Worm (Caenorhabditis elegans) whole organism, L3 larva: ENCODE results near the gene K09G1.1.

ENCODE experiments used
- R02D3.7 ChIP-seq: fragments of 150-350 bp; optimal IDR thresholded peaks from 2 replicates; lab custom pipeline; 2014; ENCODE audit warnings: missing biosample characterization, missing genetic modification characterization
- ZK546.5 ChIP-seq: sonication (generic microtip); optimal IDR thresholded peaks from 2 replicates; lab custom pipeline; 2017; ENCODE audit warnings: missing biosample characterization, missing genetic modification characterization
- aly-2 ChIP-seq: fragments of 150-350 bp; optimal IDR thresholded peaks from 2 replicates; lab custom pipeline; 2014; ENCODE audit warnings: missing biosample characterization, missing genetic modification characterization
- ama-1 ChIP-seq: fragments of 150-350 bp; optimal IDR thresholded peaks from 2 replicates; lab custom pipeline; 2018
- ceh-16 ChIP-seq: sonication (generic microtip); optimal IDR thresholded peaks from 2 replicates; lab custom pipeline; 2017; ENCODE audit warnings: missing biosample characterization, missing genetic modification characterization
- ceh-28 ChIP-seq: fragments of 150-350 bp; optimal IDR thresholded peaks from 2 replicates; lab custom pipeline; 2014; ENCODE audit warnings: missing biosample characterization, missing genetic modification reagents, missing genetic modification characterization
- ceh-82 ChIP-seq: fragments of 150-350 bp; optimal IDR thresholded peaks from 2 replicates; lab custom pipeline; 2014; ENCODE audit warnings: missing biosample characterization, missing genetic modification characterization
- ceh-9 ChIP-seq: sonication (generic microtip); optimal IDR thresholded peaks from 2 replicates; lab custom pipeline; 2018; ENCODE audit warnings: missing biosample characterization, missing genetic modification characterization
- daf-12 ChIP-seq: fragments of 150-350 bp; optimal IDR thresholded peaks from 2 replicates; lab custom pipeline; 2014; ENCODE audit warnings: missing biosample characterization, missing genetic modification reagents, missing genetic modification characterization
- egl-27 ChIP-seq: sonication (generic microtip); optimal IDR thresholded peaks from 4 replicates; lab custom pipeline; 2017; ENCODE audit warnings: missing biosample characterization, missing genetic modification reagents, missing genetic modification characterization
- egl-5 ChIP-seq: fragments of 150-350 bp; optimal IDR thresholded peaks from 2 replicates; lab custom pipeline; 2017; ENCODE audit warnings: missing biosample characterization, missing genetic modification reagents, missing genetic modification characterization, inconsistent platforms
- elt-1 ChIP-seq: fragments of 150-350 bp; optimal IDR thresholded peaks from 2 replicates; lab custom pipeline; 2014; ENCODE audit warnings: missing biosample characterization, missing genetic modification characterization
- elt-2 ChIP-seq: sonication (generic microtip); optimal IDR thresholded peaks from 2 replicates; lab custom pipeline; 2016; ENCODE audit warnings: missing genetic modification reagents, mild to moderate bottlenecking, missing genetic modification characterization, missing compliant biosample characterization
- elt-3 ChIP-seq, 3 experiments: fragments of 150-350 bp in 1 of 3; sonication (generic microtip) in 2 of 3; optimal IDR thresholded peaks; 2 replicates in 2 of 3; 4 replicates in 1 of 3; lab custom pipeline; 2014 to 2017; ENCODE audit warnings: missing biosample characterization in 3 of 3, missing genetic modification characterization in 3 of 3
- eor-1 ChIP-seq, 2 experiments: fragments of 150-350 bp; optimal IDR thresholded peaks; 2 replicates each; lab custom pipeline; 2014 to 2018; ENCODE audit warnings: missing biosample characterization in 2 of 2, missing genetic modification characterization in 2 of 2
- fos-1 ChIP-seq: fragments of 150-350 bp; optimal IDR thresholded peaks from 2 replicates; lab custom pipeline; 2014; ENCODE audit warnings: missing biosample characterization, missing genetic modification characterization
- lin-15B ChIP-seq: fragments of 150-350 bp; optimal IDR thresholded peaks from 2 replicates; lab custom pipeline; 2014; ENCODE audit warnings: missing biosample characterization, missing genetic modification characterization
- lin-39 ChIP-seq: fragments of 150-350 bp; optimal IDR thresholded peaks from 2 replicates; lab custom pipeline; 2018; ENCODE audit warnings: missing biosample characterization, missing genetic modification reagents, missing genetic modification characterization
- lsy-12 ChIP-seq: sonication (generic microtip); optimal IDR thresholded peaks from 2 replicates; lab custom pipeline; 2016; ENCODE audit warnings: mild to moderate bottlenecking, missing genetic modification characterization, missing compliant biosample characterization
- mdl-1 ChIP-seq: fragments of 150-350 bp; optimal IDR thresholded peaks from 2 replicates; lab custom pipeline; 2014; ENCODE audit warnings: missing biosample characterization, missing genetic modification characterization
- mml-1 ChIP-seq: fragments of 150-350 bp; sonication (generic microtip); optimal IDR thresholded peaks from 3 replicates; lab custom pipeline; 2014; ENCODE audit warnings: missing biosample characterization, missing genetic modification characterization
- nhr-12 ChIP-seq: fragments of 150-350 bp; optimal IDR thresholded peaks from 2 replicates; lab custom pipeline; 2014; ENCODE audit warnings: missing biosample characterization, missing genetic modification characterization
- nhr-237 ChIP-seq: fragments of 150-350 bp; optimal IDR thresholded peaks from 2 replicates; lab custom pipeline; 2014; ENCODE audit warnings: missing biosample characterization, missing genetic modification characterization
- nhr-25 ChIP-seq: sonication (generic microtip); optimal IDR thresholded peaks from 2 replicates; lab custom pipeline; 2017; ENCODE audit warnings: missing biosample characterization, missing genetic modification characterization
- nhr-28 ChIP-seq: fragments of 150-350 bp; optimal IDR thresholded peaks from 2 replicates; lab custom pipeline; 2014; ENCODE audit warnings: missing biosample characterization, missing genetic modification characterization
- nhr-67 ChIP-seq: fragments of 150-350 bp; optimal IDR thresholded peaks from 2 replicates; lab custom pipeline; 2014; ENCODE audit warnings: missing biosample characterization, missing genetic modification characterization
- nhr-76 ChIP-seq: fragments of 150-350 bp; sonication (generic microtip); optimal IDR thresholded peaks from 5 replicates; lab custom pipeline; 2014; ENCODE audit warnings: missing biosample characterization, missing genetic modification characterization
- nhr-77 ChIP-seq: fragments of 150-350 bp; optimal IDR thresholded peaks from 2 replicates; lab custom pipeline; 2014; ENCODE audit warnings: missing biosample characterization, missing genetic modification characterization
- pqm-1 ChIP-seq: fragments of 150-350 bp; optimal IDR thresholded peaks from 2 replicates; lab custom pipeline; 2017; ENCODE audit warnings: missing biosample characterization, missing genetic modification characterization, inconsistent platforms
- sea-2 ChIP-seq: fragments of 150-350 bp; sonication (generic microtip); optimal IDR thresholded peaks from 4 replicates; lab custom pipeline; 2014; ENCODE audit warnings: missing biosample characterization, missing genetic modification reagents, missing genetic modification characterization
- skn-1 ChIP-seq: fragments of 150-350 bp; optimal IDR thresholded peaks from 2 replicates; lab custom pipeline; 2014; ENCODE audit warnings: missing biosample characterization, missing genetic modification characterization
- snpc-4 ChIP-seq: fragments of 150-350 bp; optimal IDR thresholded peaks from 2 replicates; lab custom pipeline; 2014; ENCODE audit warnings: missing biosample characterization, missing genetic modification characterization
- unc-39 ChIP-seq: sonication (generic microtip); optimal IDR thresholded peaks from 4 replicates; lab custom pipeline; 2017; ENCODE audit warnings: missing biosample characterization, missing genetic modification characterization
- zag-1 ChIP-seq: fragments of 150-350 bp; optimal IDR thresholded peaks from 2 replicates; lab custom pipeline; 2014; ENCODE audit warnings: missing biosample characterization, missing genetic modification characterization

Gene K09G1.1

DNA sequence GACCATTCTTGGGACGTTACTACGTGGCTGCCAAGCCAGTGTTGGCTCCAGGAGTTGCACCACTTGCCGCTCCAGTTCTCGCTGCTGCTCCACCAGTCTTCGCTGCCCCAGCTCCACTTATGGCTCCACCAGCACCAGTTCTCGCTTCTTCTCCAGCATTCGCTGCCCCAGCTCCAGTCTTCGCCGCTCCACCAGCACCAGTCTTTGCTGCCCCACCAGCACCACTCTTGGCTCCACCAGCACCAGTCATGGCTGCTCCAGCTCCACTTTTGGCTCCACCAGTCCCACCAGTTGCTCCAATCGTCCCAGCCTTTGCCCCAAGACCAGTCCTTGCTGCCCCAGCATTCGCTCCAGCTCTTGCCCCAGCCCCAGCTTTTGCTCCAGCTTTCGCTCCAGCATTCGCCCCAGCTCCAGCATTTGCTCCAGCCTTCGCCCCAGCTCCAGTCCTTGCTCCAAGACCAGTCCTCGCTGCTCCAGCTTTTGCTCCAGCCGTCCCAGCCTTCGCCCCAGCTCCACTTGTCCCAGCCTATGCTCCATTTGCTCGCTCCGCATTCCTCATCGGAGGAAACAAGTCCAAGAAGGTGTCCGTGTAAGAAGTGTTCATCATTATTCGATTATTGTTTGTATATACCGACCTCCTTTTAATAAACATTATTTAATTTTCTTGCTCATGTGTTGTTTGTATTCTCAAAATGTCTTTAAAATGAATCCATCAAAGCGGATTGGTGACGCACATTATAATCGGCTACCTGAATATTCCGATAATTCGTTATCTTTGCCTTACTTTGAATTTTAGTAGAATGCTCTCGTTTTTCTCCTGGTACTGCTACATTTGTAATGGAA lies 42.5 kb downstream of the K09G1.1 start, which contains the start of gene T06E4.7:
T06E4.7 (plus strand) TSS at position 793 of the 843 bp plus-strand sequence.
- TF ChIP-seq lsy-12 (tag; lab: Kevin White, UChicago) (no peak), zag-1 (tag; lab: Kevin White, UChicago) (no peak), lin-39 (tag; lab: Kevin White, UChicago) (no peak), R02D3.7 (no peak), nhr-77 (no peak), snpc-4 (tag; lab: Kevin White, UChicago) (no peak), lin-15B (no peak), ceh-82 (no peak), skn-1 (tag; lab: Kevin White, UChicago) (no peak), eor-1 (tag; optimal IDR thresholded peaks at IDR 0.05; lab: Kevin White, UChicago) (no peak), elt-1 (tag; lab: Kevin White, UChicago) (no peak), ZK546.5 (tag; lab: Kevin White, UChicago) (no peak), elt-2 (tag; lab: Kevin White, UChicago) (no peak), unc-39 (tag; lab: Kevin White, UChicago) (no peak), nhr-28 (no peak)

ce11 chrV:9628603-9629002 lies 45.3 kb downstream of the K09G1.1 start:
- TF ChIP-seq egl-5 (tag; lab: Kevin White, UChicago) (no peak), lsy-12 (tag; lab: Kevin White, UChicago) (no peak), lin-15B (no peak), ceh-16 (tag; lab: Kevin White, UChicago) (no peak)

- TF ChIP-seq snpc-4 (tag; lab: Kevin White, UChicago) (no peak), mdl-1 (tag; lab: Kevin White, UChicago) (no peak), nhr-12 (tag; lab: Kevin White, UChicago) (no peak), egl-27 (no peak), elt-1 (tag; lab: Kevin White, UChicago) (no peak), pqm-1 (no peak), daf-12 (tag; lab: Kevin White, UChicago) (no peak), nhr-76 (tag; lab: Kevin White, UChicago) (no peak)
These were observed 45.8 kb downstream of the K09G1.1 start, which contains the start of gene idpc-3 for ce11 chrV:9629114-9629513. Gene idpc-3, minus strand, starts transcription at chrV:9629214.

- TF ChIP-seq nhr-67 (no peak), nhr-25 (peak; percentile 26)
These were observed 46.3 kb downstream of the K09G1.1 start, which contains the start of gene col-146 for ce11 chrV:9629643-9630042. Gene col-146, plus strand, starts transcription at chrV:9629943.

ce11 chrV:9630542-9630941 lies 47.2 kb downstream of the K09G1.1 start:
- TF ChIP-seq ceh-28: no peak
- no peak for TF ChIP-seq sea-2 (GFP tag; lab: Kevin White, UChicago)
- TF ChIP-seq nhr-237 (tag; lab: Kevin White, UChicago): no peak
- no peak for TF ChIP-seq egl-27
- no peak for TF ChIP-seq ceh-16 (tag; lab: Kevin White, UChicago)
- no peak for TF ChIP-seq daf-12 (tag; lab: Kevin White, UChicago)
- TF ChIP-seq zag-1 (tag; lab: Kevin White, UChicago): no peak
- TF ChIP-seq nhr-25: no peak
- TF ChIP-seq lin-39 (tag; lab: Kevin White, UChicago): no peak
- no peak for TF ChIP-seq elt-1 (tag; lab: Kevin White, UChicago)
- TF ChIP-seq skn-1 (tag; lab: Kevin White, UChicago): no peak
- TF ChIP-seq aly-2 (tag; lab: Kevin White, UChicago): no peak
- TF ChIP-seq elt-3 (tag; optimal IDR thresholded peaks at IDR 0.05; lab: Kevin White, UChicago): no peak
- no peak for TF ChIP-seq eor-1 (tag; optimal IDR thresholded peaks at IDR 0.05; lab: Kevin White, UChicago)
- no peak for TF ChIP-seq ama-1 (lab: Kevin White, UChicago)
- no peak for TF ChIP-seq R02D3.7
- no peak for TF ChIP-seq mml-1 (tag; lab: Kevin White, UChicago)
- TF ChIP-seq fos-1 (tag; lab: Kevin White, UChicago): no peak
- TF ChIP-seq ceh-9 (tag; lab: Kevin White, UChicago): no peak
- TF ChIP-seq, all 47 proteins: peak for 0
